Worm (Caenorhabditis elegans) whole organism, L1 larva: ENCODE results near the gene pqn-80.

Experiments
- ceh-88 ChIP-seq: fragments of 200-800 bp; sonication (Bioruptor generic); IDR thresholded peaks from 2 replicates; pipeline ENCODE4 v1.3.6; 2022; ENCODE audit warnings: missing genetic modification characterization, missing compliant biosample characterization
- lin-14 ChIP-seq: fragments of 200-800 bp; sonication (Bioruptor generic); optimal IDR thresholded peaks from 2 replicates; lab custom pipeline; 2018; ENCODE audit warnings: mild to moderate bottlenecking, missing genetic modification characterization, moderate library complexity, missing compliant biosample characterization
- nhr-237 ChIP-seq: fragments of 150-350 bp; optimal IDR thresholded peaks from 2 replicates; lab custom pipeline; 2014; ENCODE audit warnings: missing biosample characterization, missing genetic modification characterization

- TF ChIP-seq nhr-237 (no peak), ceh-88 (GFP tag; lab: Robert Waterston, UW) (no peak), lin-14 (GFP tag; lab: Kevin White, UChicago) (no peak)
Measured at ce11 chrIII:12602070-12602469, 24.3 kb upstream of the pqn-80 start.
